Fruit fly (Drosophila melanogaster) whole organism, embryonic: ENCODE results near the gene CG18662.
A peak's percentile ranks its signal among the peaks of the same experiment; 100 is the strongest.

ENCODE experiments used
- Abd-B ChIP-seq: fragments of 200-800 bp; sonication (Bioruptor generic); optimal IDR thresholded peaks from 2 replicates; lab custom pipeline; 2018; ENCODE audit warnings: missing biosample characterization, mild to moderate bottlenecking, missing genetic modification characterization, moderate library complexity
- Atf-2 ChIP-seq: fragments of 200-800 bp; sonication (Bioruptor generic); optimal IDR thresholded peaks from 2 replicates; lab custom pipeline; 2016; ENCODE audit warnings: missing biosample characterization, missing genetic modification characterization
- Bgb ChIP-seq: fragments of 200-800 bp; sonication (Bioruptor generic); IDR thresholded peaks from 2 replicates; pipeline ENCODE4 v1.3.6; 2022; ENCODE audit warnings: missing biosample characterization, missing genetic modification characterization; ENCODE audit not compliant: partially characterized antibody
- CG13287 ChIP-seq: fragments of 200-800 bp; sonication (Bioruptor generic); IDR thresholded peaks from 2 replicates; pipeline ENCODE4 v1.3.6; 2022; ENCODE audit warnings: missing biosample characterization, missing genetic modification characterization; ENCODE audit not compliant: partially characterized antibody
- CG15601 ChIP-seq: fragments of 200-800 bp; sonication (Bioruptor generic); optimal IDR thresholded peaks from 3 replicates; lab custom pipeline; 2019; ENCODE audit warnings: missing biosample characterization, mild to moderate bottlenecking, missing genetic modification characterization, moderate library complexity
- CG16779 ChIP-seq: fragments of 200-800 bp; sonication (Bioruptor generic); IDR thresholded peaks from 2 replicates; pipeline ENCODE4 v1.3.6; 2022; ENCODE audit warnings: missing biosample characterization, missing genetic modification characterization
- CG17568 ChIP-seq: fragments of 200-800 bp; sonication (Bioruptor generic); optimal IDR thresholded peaks from 2 replicates; lab custom pipeline; 2018; ENCODE audit warnings: missing biosample characterization, mild to moderate bottlenecking, missing genetic modification characterization, moderate library complexity
- CG18476 ChIP-seq: fragments of 200-800 bp; sonication (Bioruptor generic); optimal IDR thresholded peaks from 2 replicates; lab custom pipeline; 2016; ENCODE audit warnings: missing biosample characterization, mild to moderate bottlenecking, missing genetic modification characterization
- CG31365 ChIP-seq: fragments of 200-800 bp; sonication (Bioruptor generic); optimal IDR thresholded peaks from 2 replicates; lab custom pipeline; 2018; ENCODE audit warnings: missing biosample characterization, mild to moderate bottlenecking, missing genetic modification characterization
- CG31441 ChIP-seq: fragments of 200-800 bp; sonication (Bioruptor generic); IDR thresholded peaks from 2 replicates; pipeline ENCODE4 v1.3.6; 2022; ENCODE audit warnings: missing biosample characterization, missing genetic modification characterization
- CG3407 ChIP-seq: fragments of 200-800 bp; sonication (Bioruptor generic); optimal IDR thresholded peaks from 2 replicates; lab custom pipeline; 2018; ENCODE audit warnings: missing biosample characterization, mild to moderate bottlenecking, missing genetic modification characterization
- CG4282 ChIP-seq: fragments of 200-800 bp; sonication (Bioruptor generic); optimal IDR thresholded peaks from 2 replicates; lab custom pipeline; 2016; ENCODE audit warnings: missing biosample characterization, missing genetic modification characterization
- CG6683 ChIP-seq: fragments of 200-800 bp; sonication (Bioruptor generic); optimal IDR thresholded peaks from 2 replicates; lab custom pipeline; 2017; ENCODE audit warnings: missing biosample characterization, mild to moderate bottlenecking, missing genetic modification characterization, missing genetic modification reagents
- CG6689 ChIP-seq: fragments of 200-800 bp; sonication (Bioruptor generic); IDR thresholded peaks from 2 replicates; pipeline ENCODE4 v1.3.6; 2022; ENCODE audit warnings: missing biosample characterization, missing genetic modification characterization
- CG9727 ChIP-seq: fragments of 200-800 bp; sonication (Bioruptor generic); optimal IDR thresholded peaks from 3 replicates; lab custom pipeline; 2017; ENCODE audit warnings: missing biosample characterization, mild to moderate bottlenecking, missing genetic modification characterization
- CoRest ChIP-seq: fragments of 200-800 bp; sonication (Bioruptor generic); optimal IDR thresholded peaks from 3 replicates; lab custom pipeline; 2018; ENCODE audit warnings: missing biosample characterization, mild to moderate bottlenecking, missing genetic modification characterization, moderate library complexity
- D19A ChIP-seq: fragments of 200-800 bp; optimal IDR thresholded peaks from 3 replicates; lab custom pipeline; 2019; ENCODE audit warnings: missing biosample characterization, mild to moderate bottlenecking, missing genetic modification characterization, moderate library complexity
- Dip2 ChIP-seq: fragments of 200-800 bp; sonication (Bioruptor generic); IDR thresholded peaks from 2 replicates; pipeline ENCODE4 v1.3.6; 2022; ENCODE audit warnings: missing biosample characterization, missing genetic modification characterization
- Fer3 ChIP-seq: fragments of 200-800 bp; sonication (Bioruptor generic); optimal IDR thresholded peaks from 2 replicates; lab custom pipeline; 2018; ENCODE audit warnings: missing biosample characterization, mild to moderate bottlenecking, missing genetic modification characterization, moderate library complexity
- NC2α ChIP-seq: fragments of 200-800 bp; sonication (Bioruptor generic); optimal IDR thresholded peaks from 2 replicates; lab custom pipeline; 2016; ENCODE audit warnings: missing biosample characterization, missing genetic modification characterization
- NFAT ChIP-seq: fragments of 200-800 bp; sonication (Bioruptor generic); IDR thresholded peaks from 2 replicates; pipeline ENCODE4 v1.3.6; 2022; ENCODE audit warnings: missing biosample characterization, missing genetic modification characterization
- Nf-YA ChIP-seq: fragments of 200-800 bp; sonication (Bioruptor generic); IDR thresholded peaks from 2 replicates; pipeline ENCODE4 v1.3.6; 2022; ENCODE audit warnings: missing biosample characterization, missing genetic modification characterization
- PHDP ChIP-seq: fragments of 200-800 bp; sonication (Bioruptor generic); optimal IDR thresholded peaks from 3 replicates; lab custom pipeline; 2018; ENCODE audit warnings: missing biosample characterization, mild to moderate bottlenecking, missing genetic modification characterization, moderate library complexity
- Ptx1 ChIP-seq: fragments of 200-800 bp; sonication (Bioruptor generic); IDR thresholded peaks from 2 replicates; pipeline ENCODE4 v1.3.6; 2022; ENCODE audit warnings: missing biosample characterization, missing genetic modification characterization
- ash1 ChIP-seq: fragments of 200-800 bp; sonication (Bioruptor generic); optimal IDR thresholded peaks from 2 replicates; lab custom pipeline; 2018; ENCODE audit warnings: missing biosample characterization, mild to moderate bottlenecking, missing genetic modification characterization
- bcd ChIP-seq: fragments of 200-800 bp; sonication (Bioruptor generic); optimal IDR thresholded peaks from 2 replicates; lab custom pipeline; 2017; ENCODE audit warnings: missing biosample characterization, mild to moderate bottlenecking, missing genetic modification characterization
- chm ChIP-seq: fragments of 200-800 bp; sonication (Bioruptor generic); IDR thresholded peaks from 2 replicates; pipeline ENCODE4 v1.3.6; 2022; ENCODE audit warnings: missing biosample characterization, missing genetic modification characterization
- dimm ChIP-seq: fragments of 200-800 bp; sonication (Bioruptor generic); IDR thresholded peaks from 2 replicates; pipeline ENCODE4 v1.3.6; 2022; ENCODE audit warnings: missing biosample characterization, missing genetic modification characterization
- fu2 ChIP-seq: fragments of 200-800 bp; sonication (Bioruptor generic); optimal IDR thresholded peaks from 2 replicates; lab custom pipeline; 2016; ENCODE audit warnings: missing biosample characterization, missing genetic modification characterization
- gce ChIP-seq: fragments of 200-800 bp; sonication (Bioruptor generic); IDR thresholded peaks from 3 replicates; pipeline ENCODE4 v1.3.6; 2022; ENCODE audit warnings: missing biosample characterization, missing genetic modification characterization
- gcm ChIP-seq: fragments of 200-800 bp; sonication (Bioruptor generic); optimal IDR thresholded peaks from 2 replicates; lab custom pipeline; 2019; ENCODE audit warnings: missing biosample characterization, mild to moderate bottlenecking, missing genetic modification characterization, moderate library complexity
- gro ChIP-seq: fragments of 200-800 bp; sonication (Bioruptor generic); optimal IDR thresholded peaks from 2 replicates; lab custom pipeline; 2016; ENCODE audit warnings: missing biosample characterization, missing genetic modification characterization
- h ChIP-seq: fragments of >200 bp; optimal IDR thresholded peaks from 2 replicates; lab custom pipeline; 2017
- inv ChIP-seq: fragments of 200-800 bp; sonication (Bioruptor generic); IDR thresholded peaks from 2 replicates; pipeline ENCODE4 v1.3.6; 2022; ENCODE audit warnings: missing biosample characterization, missing genetic modification characterization; ENCODE audit not compliant: partially characterized antibody
- klu ChIP-seq: fragments of 200-800 bp; sonication (Bioruptor generic); IDR thresholded peaks from 2 replicates; pipeline ENCODE4 v1.3.6; 2022; ENCODE audit warnings: missing biosample characterization, missing genetic modification characterization
- lola ChIP-seq, 3 experiments: fragments of >200 bp in 2 of 3; fragments of 200-800 bp in 1 of 3; sonication (Bioruptor generic) in 1 of 3; optimal IDR thresholded peaks; 2 replicates each; lab custom pipeline; 2017 to 2019; ENCODE audit warnings: missing biosample characterization in 3 of 3, missing genetic modification characterization in 3 of 3, mild to moderate bottlenecking in 1 of 3, moderate library complexity in 1 of 3
- nerfin-2 ChIP-seq: fragments of 200-800 bp; sonication (Bioruptor generic); IDR thresholded peaks from 2 replicates; pipeline ENCODE4 v1.3.6; 2022; ENCODE audit warnings: missing biosample characterization, missing genetic modification characterization; ENCODE audit not compliant: partially characterized antibody
- odd ChIP-seq: fragments of 200-800 bp; sonication (Bioruptor generic); optimal IDR thresholded peaks from 2 replicates; lab custom pipeline; 2017; ENCODE audit warnings: missing biosample characterization, mild to moderate bottlenecking, missing genetic modification characterization
- org-1 ChIP-seq: fragments of 200-800 bp; sonication (Bioruptor generic); optimal IDR thresholded peaks from 2 replicates; lab custom pipeline; 2017; ENCODE audit warnings: missing biosample characterization, missing genetic modification characterization
- prd ChIP-seq, 3 experiments: fragments of >200 bp in 2 of 3; fragments of 200-800 bp in 1 of 3; sonication (Bioruptor generic) in 1 of 3; optimal IDR thresholded peaks in 2 of 3; IDR thresholded peaks in 1 of 3; 2 replicates in 2 of 3; 3 replicates in 1 of 3; pipeline versions ENCODE4 v1.3.6 to Lab custom; 2017 to 2022; ENCODE audit warnings: missing biosample characterization in 1 of 3, missing genetic modification characterization in 1 of 3
- psq ChIP-seq: fragments of 200-800 bp; sonication (Bioruptor generic); optimal IDR thresholded peaks from 2 replicates; lab custom pipeline; 2017; ENCODE audit warnings: missing biosample characterization, missing genetic modification characterization
- ranshi ChIP-seq: fragments of 200-800 bp; sonication (Bioruptor generic); IDR thresholded peaks from 2 replicates; pipeline ENCODE4 v1.3.6; 2022; ENCODE audit warnings: missing biosample characterization, missing genetic modification characterization
- run ChIP-seq: fragments of 200-800 bp; sonication (Bioruptor generic); optimal IDR thresholded peaks from 3 replicates; lab custom pipeline; 2018; ENCODE audit warnings: missing biosample characterization, mild to moderate bottlenecking, missing genetic modification characterization
- salm ChIP-seq: fragments of 200-800 bp; sonication (Bioruptor generic); optimal IDR thresholded peaks from 2 replicates; lab custom pipeline; 2018; ENCODE audit warnings: missing biosample characterization, mild to moderate bottlenecking, missing genetic modification characterization
- sc ChIP-seq, 3 experiments: fragments of >200 bp in 2 of 3; fragments of 200-800 bp in 1 of 3; sonication (Bioruptor generic) in 1 of 3; optimal IDR thresholded peaks; 2 replicates in 2 of 3; 3 replicates in 1 of 3; lab custom pipeline; 2017; ENCODE audit warnings: mild to moderate bottlenecking in 1 of 3, missing biosample characterization in 1 of 3, missing genetic modification characterization in 1 of 3, missing genetic modification reagents in 1 of 3
- seq ChIP-seq: fragments of 200-800 bp; sonication (Bioruptor generic); IDR thresholded peaks from 2 replicates; pipeline ENCODE4 v1.3.6; 2022; ENCODE audit warnings: missing biosample characterization, missing genetic modification characterization
- slbo ChIP-seq: fragments of 200-800 bp; sonication (Bioruptor generic); IDR thresholded peaks from 2 replicates; pipeline ENCODE4 v1.3.6; 2022; ENCODE audit warnings: missing biosample characterization, missing genetic modification characterization
- sqz ChIP-seq: fragments of 200-800 bp; sonication (Bioruptor generic); optimal IDR thresholded peaks from 3 replicates; lab custom pipeline; 2018; ENCODE audit warnings: missing biosample characterization, mild to moderate bottlenecking, missing genetic modification characterization
- toy ChIP-seq: fragments of 200-800 bp; sonication (Bioruptor generic); IDR thresholded peaks from 2 replicates; pipeline ENCODE4 v1.3.6; 2022; ENCODE audit warnings: missing biosample characterization, missing genetic modification characterization

CG18662 gene

DNA sequence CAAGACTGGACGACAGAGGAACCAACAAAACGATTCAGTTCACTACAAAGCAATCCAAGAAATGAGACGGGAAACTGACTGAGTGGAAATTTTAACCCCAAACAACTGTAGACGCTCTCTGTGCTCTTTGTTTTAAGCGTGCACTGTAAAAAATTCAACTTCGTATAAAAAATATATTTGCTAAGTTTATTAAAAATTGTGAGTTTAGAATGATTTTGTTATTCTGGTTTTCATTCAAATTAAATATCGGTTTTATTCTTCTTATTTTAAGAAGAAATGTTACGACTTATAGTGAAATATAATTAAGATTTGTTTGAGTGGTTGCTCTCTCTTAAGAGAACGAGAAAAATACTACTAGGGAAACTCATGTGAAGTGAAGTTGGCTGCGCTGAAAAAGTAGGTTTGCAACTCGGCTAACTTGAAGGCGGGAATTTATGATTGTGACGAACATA is 22.4 kb upstream of the CG18662 start (continued):
- TF ChIP-seq CG15601 (peak; percentile 97), Nf-YA (GFP tag; lab: Robert Waterston, UW) (peak; percentile 98), Bgb (GFP tag; lab: Robert Waterston, UW) (peak; percentile 24; the same call in 1 of the 2 replicates), sqz (GFP tag; lab: Kevin White, UChicago) (peak; percentile 47), CG17568 (GFP tag; lab: Kevin White, UChicago) (peak; percentile 88), gro (GFP tag; lab: Kevin White, UChicago) (peak; percentile 68), CG9727 (peak; percentile 96), fu2 (GFP tag; lab: Kevin White, UChicago) (peak; percentile 84), psq (peak; percentile 90), h (lab: Kevin White, UChicago) (no peak), CG3407 (GFP tag; lab: Kevin White, UChicago) (peak; percentile 87), ash1 (GFP tag; lab: Kevin White, UChicago) (peak; percentile 51), Fer3 (peak; percentile 86), CG18476 (peak; percentile 88), CG6683 (peak; percentile 80), odd (peak; percentile 70), CoRest (tag; lab: Kevin White, UChicago) (peak; percentile 93), CG13287 (GFP tag; lab: Robert Waterston, UW) (peak; percentile 45; the same call in 1 of the 2 replicates), bcd (GFP tag; lab: Kevin White, UChicago) (peak; percentile 90), run (peak; percentile 98), dimm (GFP tag; lab: Robert Waterston, UW) (peak; percentile 97), slbo (GFP tag; lab: Robert Waterston, UW) (peak; percentile 98), chm (GFP tag; lab: Robert Waterston, UW) (peak; percentile 98), ranshi (GFP tag; lab: Robert Waterston, UW) (peak; percentile 99), seq (GFP tag; lab: Robert Waterston, UW) (peak; percentile 99), CG31365 (tag; lab: Kevin White, UChicago) (peak; percentile 63), CG31441 (GFP tag; lab: Robert Waterston, UW) (peak; percentile 80), org-1 (GFP tag; lab: Kevin White, UChicago) (peak; percentile 91), Abd-B (GFP tag; lab: Kevin White, UChicago) (peak; percentile 86), Ptx1 (peak; percentile 99), gcm (GFP tag; lab: Kevin White, UChicago) (peak; percentile 94), nerfin-2 (GFP tag; lab: Robert Waterston, UW) (no peak), CG4282 (GFP tag; lab: Kevin White, UChicago) (peak; percentile 78), Dip2 (GFP tag; lab: Robert Waterston, UW) (0 out of 2 replicates have a peak, but pooled peaks have one; percentile 22), prd (optimal IDR thresholded peaks at IDR 0.05; lab: Kevin White, UChicago) (no peak), prd (GFP tag; IDR thresholded peaks at IDR 0.05; lab: Robert Waterston, UW) (peak; percentile 99), Atf-2 (GFP tag; lab: Kevin White, UChicago) (peak; percentile 96), toy (GFP tag; lab: Robert Waterston, UW) (peak; percentile 91), gce (GFP tag; lab: Robert Waterston, UW) (peak; percentile 96), lola (GFP tag; optimal IDR thresholded peaks at IDR 0.05; lab: Kevin White, UChicago) (peak in 1 of 3 experiments; percentile 99), CG16779 (GFP tag; lab: Robert Waterston, UW) (peak; percentile 90), CG6689 (peak; percentile 98), sc (optimal IDR thresholded peaks at IDR 0.05; lab: Kevin White, UChicago) (no peak), sc (GFP tag; optimal IDR thresholded peaks at IDR 0.05; lab: Kevin White, UChicago) (peak; percentile 88), NFAT (GFP tag; lab: Robert Waterston, UW) (peak; percentile 90), salm (peak; percentile 81), NC2α (GFP tag; lab: Kevin White, UChicago) (peak; percentile 77), PHDP (tag; lab: Kevin White, UChicago) (peak; percentile 95), inv (GFP tag; lab: Robert Waterston, UW) (no peak), D19A (peak; percentile 96), klu (GFP tag; lab: Robert Waterston, UW) (peak; percentile 94)
